Worm (Caenorhabditis elegans): ENCODE measurements around the gene glb-3.

ce11 chrV:11133516-11133915 lies 880 bp upstream of the glb-3 start:
- TF ChIP-seq F13C5.2 (tag; optimal IDR thresholded peaks at IDR 0.05) = no peak
- TF ChIP-seq B0310.2 (tag; optimal IDR thresholded peaks at IDR 0.05) = no peak
- TF ChIP-seq sea-1 (GFP tag; conservative IDR thresholded peaks at IDR 0.05) = no peak
- no peak for TF ChIP-seq ama-1 (optimal IDR thresholded peaks at IDR 0.05)
- TF ChIP-seq tra-4 (tag; optimal IDR thresholded peaks at IDR 0.05) = no peak
- TF ChIP-seq ets-7 (tag; optimal IDR thresholded peaks at IDR 0.05) = no peak
